Worm (Caenorhabditis elegans): Measurements from ENCODE around the gene Y54E2A.9.

ce11 chrII:14753246-14753645 is 32.6 kb downstream of the Y54E2A.9 start:
- no peak for TF ChIP-seq ceh-83 (GFP tag; optimal IDR thresholded peaks at IDR 0.05)
- no peak for TF ChIP-seq ztf-11 (tag; optimal IDR thresholded peaks at IDR 0.05)

Data from whole organism, mixed stage, embryonic.